Worm (Caenorhabditis elegans) whole organism, L4/young adult: Measurements from ENCODE around the gene C07D8.6.

Source experiments
- W03F9.2 ChIP-seq: fragments of 150-350 bp; optimal IDR thresholded peaks from 2 replicates; lab custom pipeline; 2014; ENCODE audit warnings: missing biosample characterization, missing genetic modification characterization
- dao-5 ChIP-seq: sonication (generic microtip); optimal IDR thresholded peaks from 2 replicates; lab custom pipeline; 2016; ENCODE audit warnings: missing genotype, missing genetic modification characterization, moderate library complexity, missing compliant biosample characterization
- him-1 ChIP-seq: sonication (generic microtip); optimal IDR thresholded peaks from 2 replicates; lab custom pipeline; 2016; ENCODE audit warnings: missing genotype, missing genetic modification reagents, missing genetic modification characterization, missing compliant biosample characterization

The C07D8.6 gene

ce11 chrX:7316485-7317391, 24.6 kb upstream of the C07D8.6 start, which contains the start of the genes spp-2 and spp-6:
spp-2 (minus strand) TSS chrX:7316818.
spp-6 (plus strand) TSS chrX:7317341.
- TF ChIP-seq dao-5 (no peak), W03F9.2 (tag; lab: Kevin White, UChicago) (no peak), him-1 (tag; lab: Kevin White, UChicago) (no peak)

ce11 chrX:7318639-7319038, 22.7 kb upstream of the C07D8.6 start, which contains the start of gene spp-4:
spp-4 (minus strand) TSS chrX:7318756.
- no peak for TF ChIP-seq W03F9.2 (tag; lab: Kevin White, UChicago)
- TF ChIP-seq him-1 (tag; lab: Kevin White, UChicago): no peak
- no peak for TF ChIP-seq dao-5

- TF ChIP-seq W03F9.2 (tag; lab: Kevin White, UChicago) (peak; percentile 18), him-1 (tag; lab: Kevin White, UChicago) (no peak)
Measured at ce11 chrX:7320115-7320711, 21.1 kb upstream of the C07D8.6 start, which contains the start of gene spp-5. spp-5 (minus strand) TSS chrX:7320354.

- TF ChIP-seq W03F9.2 (tag; lab: Kevin White, UChicago): no peak
- TF ChIP-seq dao-5: no peak
- TF ChIP-seq him-1 (tag; lab: Kevin White, UChicago): no peak
Measured at ce11 chrX:7322323-7322722, 19.0 kb upstream of the C07D8.6 start, which contains the start of gene T08A9.13. T08A9.13 (minus strand) TSS chrX:7322423.

ce11 chrX:7323604-7324003, 17.7 kb upstream of the C07D8.6 start:
- TF ChIP-seq him-1 (tag; lab: Kevin White, UChicago) (no peak), dao-5 (peak; percentile 48)

ce11 chrX:7326967-7327651, 14.2 kb upstream of the C07D8.6 start, which contains the start of gene sng-1:
sng-1 (plus strand) TSS chrX:7327601.
- TF ChIP-seq him-1 (tag; lab: Kevin White, UChicago) (peak; percentile 36), dao-5 (no peak)

- TF ChIP-seq W03F9.2 (tag; lab: Kevin White, UChicago) (no peak), dao-5 (no peak), him-1 (tag; lab: Kevin White, UChicago) (no peak)
Measured at ce11 chrX:7328065-7328564, 13.2 kb upstream of the C07D8.6 start.

- TF ChIP-seq W03F9.2 (tag; lab: Kevin White, UChicago) (no peak), him-1 (tag; lab: Kevin White, UChicago) (no peak), dao-5 (no peak)
Measured at ce11 chrX:7329601-7330000, 11.7 kb upstream of the C07D8.6 start, which contains the start of gene ttr-59. ttr-59 (plus strand) TSS chrX:7329818.

ce11 chrX:7330685-7331196, 10.6 kb upstream of the C07D8.6 start, which contains the start of gene ttr-30:
ttr-30 (plus strand) TSS chrX:7330949.
- TF ChIP-seq him-1 (tag; lab: Kevin White, UChicago) (no peak), dao-5 (no peak), W03F9.2 (tag; lab: Kevin White, UChicago) (no peak)

ce11 chrX:7334302-7334724, 7.0 kb upstream of the C07D8.6 start, which contains the start of gene epg-7:
epg-7 (plus strand) TSS chrX:7334714.
- TF ChIP-seq dao-5 (no peak), W03F9.2 (tag; lab: Kevin White, UChicago) (peak; percentile 59), him-1 (tag; lab: Kevin White, UChicago) (peak; percentile 82)

- TF ChIP-seq him-1 (tag; lab: Kevin White, UChicago): no peak
- TF ChIP-seq dao-5: no peak
- TF ChIP-seq W03F9.2 (tag; lab: Kevin White, UChicago): no peak
Measured at ce11 chrX:7340394-7340793, 915 bp upstream of the C07D8.6 start.

ce11 chrX:7343218-7343617, 1.9 kb downstream of the C07D8.6 start:
- TF ChIP-seq dao-5 (no peak), W03F9.2 (tag; lab: Kevin White, UChicago) (no peak), him-1 (tag; lab: Kevin White, UChicago) (no peak)

ce11 chrX:7343747-7344146, 2.4 kb downstream of the C07D8.6 start, which contains the start of gene C07D8.5:
C07D8.5 (plus strand) TSS chrX:7344047.
- TF ChIP-seq dao-5: no peak
- no peak for TF ChIP-seq him-1 (tag; lab: Kevin White, UChicago)
- TF ChIP-seq W03F9.2 (tag; lab: Kevin White, UChicago): no peak
